Worm (Caenorhabditis elegans): ENCODE results near the gene klf-2.

ce11 chrV:20716830-20717441, 31.5 kb downstream of the klf-2 start:
- no peak for TF ChIP-seq nhr-28 (tag; optimal IDR thresholded peaks at IDR 0.05)
- no peak for TF ChIP-seq elt-2 (tag; optimal IDR thresholded peaks at IDR 0.05)
- no peak for TF ChIP-seq fos-1 (tag; optimal IDR thresholded peaks at IDR 0.05)
- no peak for TF ChIP-seq nhr-76 (tag; optimal IDR thresholded peaks at IDR 0.05)
- no peak for TF ChIP-seq pax-3 (tag; optimal IDR thresholded peaks at IDR 0.05)
- no peak for TF ChIP-seq pag-3 (tag; optimal IDR thresholded peaks at IDR 0.05; ENCODE audit: borderline replicate concordance, insufficient read depth)
